Fruit fly (Drosophila melanogaster) whole organism, wandering third instar larva: ENCODE measurements around the gene TwdlX.

Experiments used
- Abd-B ChIP-seq: fragments of >200 bp; optimal IDR thresholded peaks from 2 replicates; lab custom pipeline; 2017; ENCODE audit warnings: missing biosample characterization, missing genetic modification characterization
- CG32264 ChIP-seq: fragments of 200-800 bp; sonication (Bioruptor generic); optimal IDR thresholded peaks from 2 replicates; lab custom pipeline; 2016; ENCODE audit warnings: missing biosample characterization, missing genetic modification characterization
- CG9705 ChIP-seq: fragments of 200-800 bp; sonication (Bioruptor generic); optimal IDR thresholded peaks from 2 replicates; lab custom pipeline; 2018; ENCODE audit warnings: missing biosample characterization, mild to moderate bottlenecking, missing genetic modification characterization
- CrebA ChIP-seq: fragments of 200-800 bp; sonication (Bioruptor generic); optimal IDR thresholded peaks from 2 replicates; lab custom pipeline; 2016; ENCODE audit warnings: missing biosample characterization, mild to moderate bottlenecking, missing genetic modification characterization, borderline replicate concordance
- Dfd ChIP-seq: fragments of >200 bp; optimal IDR thresholded peaks from 2 replicates; lab custom pipeline; 2017; ENCODE audit warnings: missing biosample characterization, missing genetic modification characterization
- Dif ChIP-seq: fragments of 200-275, 200-300 bp; sonication (Bioruptor generic); optimal IDR thresholded peaks from 2 replicates; lab custom pipeline; 2018; ENCODE audit warnings: missing biosample characterization, missing genetic modification characterization; ENCODE audit not compliant: partially characterized antibody
- GATAd ChIP-seq: sonication (Bioruptor generic); optimal IDR thresholded peaks from 2 replicates; lab custom pipeline; 2016; ENCODE audit warnings: missing biosample characterization, missing genetic modification characterization
- HLH106 ChIP-seq: fragments of 200-800 bp; optimal IDR thresholded peaks from 3 replicates; lab custom pipeline; 2019; ENCODE audit warnings: missing biosample characterization, mild to moderate bottlenecking, missing genetic modification characterization, moderate library complexity
- Hnf4 ChIP-seq: fragments of 200-800 bp; sonication (Bioruptor generic); optimal IDR thresholded peaks from 2 replicates; lab custom pipeline; 2016; ENCODE audit warnings: missing biosample characterization, mild to moderate bottlenecking, missing genetic modification characterization
- Hr78 ChIP-seq: fragments of >200 bp; optimal IDR thresholded peaks from 2 replicates; lab custom pipeline; 2017; ENCODE audit warnings: missing biosample characterization, missing genetic modification characterization
- Hr83 ChIP-seq: fragments of 200-300 bp; sonication (Bioruptor generic); optimal IDR thresholded peaks from 2 replicates; lab custom pipeline; 2016; ENCODE audit warnings: missing biosample characterization, mild to moderate bottlenecking, missing genetic modification characterization, moderate library complexity; ENCODE audit not compliant: poor library complexity, severe bottlenecking
- Jra ChIP-seq: sonication (Bioruptor generic); optimal IDR thresholded peaks from 2 replicates; lab custom pipeline; 2016; ENCODE audit warnings: missing biosample characterization, missing genetic modification characterization
- Mio ChIP-seq: sonication (Bioruptor generic); optimal IDR thresholded peaks from 2 replicates; lab custom pipeline; 2016; ENCODE audit warnings: missing biosample characterization, missing genetic modification characterization
- Myc ChIP-seq: fragments of >200 bp; optimal IDR thresholded peaks from 2 replicates; lab custom pipeline; 2017
- N ChIP-seq: fragments of >200 bp; optimal IDR thresholded peaks from 2 replicates; lab custom pipeline; 2018; ENCODE audit warnings: missing biosample characterization, missing external identifiers, missing genetic modification characterization
- OdsH ChIP-seq: fragments of 200-800 bp; sonication (Bioruptor generic); optimal IDR thresholded peaks from 2 replicates; lab custom pipeline; 2016; ENCODE audit warnings: missing biosample characterization, mild to moderate bottlenecking, missing genetic modification characterization
- Rel ChIP-seq, 2 experiments: fragments of 200-800 bp; sonication (Bioruptor generic) in 1 of 2; optimal IDR thresholded peaks; 2 replicates in 1 of 2; 3 replicates in 1 of 2; lab custom pipeline; 2016 to 2019; ENCODE audit warnings: mild to moderate bottlenecking in 2 of 2, missing biosample characterization in 2 of 2, missing genetic modification characterization in 2 of 2, moderate library complexity in 1 of 2
- Sp1 ChIP-seq: fragments of 200-800 bp; sonication (Bioruptor generic); optimal IDR thresholded peaks from 3 replicates; lab custom pipeline; 2019; ENCODE audit warnings: missing biosample characterization, mild to moderate bottlenecking, missing genetic modification characterization, moderate library complexity
- Vsx2 ChIP-seq: fragments of 200-300, 225-300 bp; sonication (Bioruptor generic); optimal IDR thresholded peaks from 2 replicates; lab custom pipeline; 2018; ENCODE audit warnings: missing biosample characterization, missing genetic modification characterization; ENCODE audit not compliant: partially characterized antibody
- br ChIP-seq: fragments of 200-800 bp; sonication (Bioruptor generic); optimal IDR thresholded peaks from 2 replicates; lab custom pipeline; 2016; ENCODE audit warnings: missing biosample characterization, missing genetic modification characterization
- brk ChIP-seq: fragments of 200-800 bp; sonication (Bioruptor generic); optimal IDR thresholded peaks from 2 replicates; lab custom pipeline; 2016; ENCODE audit warnings: missing biosample characterization, mild to moderate bottlenecking, missing genetic modification characterization
- dl ChIP-seq, 2 experiments: fragments of 175-275, 200-275 bp in 1 of 2; fragments of 200-275 bp in 1 of 2; sonication (Bioruptor generic); optimal IDR thresholded peaks; lab custom pipeline; 2018; ENCODE audit warnings: mild to moderate bottlenecking in 2 of 2, missing biosample characterization in 2 of 2, missing genetic modification characterization in 2 of 2, moderate library complexity in 2 of 2; ENCODE audit not compliant: partially characterized antibody in 2 of 2, insufficient read depth in 1 of 2
- dmrt93B ChIP-seq: fragments of 200-800 bp; sonication (Bioruptor generic); optimal IDR thresholded peaks from 2 replicates; lab custom pipeline; 2018; ENCODE audit warnings: missing biosample characterization, mild to moderate bottlenecking, missing genetic modification characterization
- dsf ChIP-seq: sonication (Bioruptor generic); optimal IDR thresholded peaks from 2 replicates; lab custom pipeline; 2016; ENCODE audit warnings: missing biosample characterization, missing genetic modification characterization, borderline replicate concordance
- ey ChIP-seq: fragments of 200-800 bp; sonication (Bioruptor generic); optimal IDR thresholded peaks from 2 replicates; lab custom pipeline; 2016; ENCODE audit warnings: missing biosample characterization, missing genetic modification characterization
- foxo ChIP-seq, 2 experiments: fragments of 200-800 bp; sonication (Bioruptor generic); optimal IDR thresholded peaks; 2 replicates in 1 of 2; 3 replicates in 1 of 2; lab custom pipeline; 2016 to 2017; ENCODE audit warnings: missing biosample characterization in 2 of 2, missing genetic modification characterization in 2 of 2
- fru ChIP-seq: fragments of 200-800 bp; sonication (Bioruptor generic); optimal IDR thresholded peaks from 3 replicates; lab custom pipeline; 2016; ENCODE audit warnings: missing biosample characterization, mild to moderate bottlenecking, missing genetic modification characterization
- h ChIP-seq: fragments of 200-800 bp; sonication (Bioruptor generic); optimal IDR thresholded peaks from 3 replicates; lab custom pipeline; 2016; ENCODE audit warnings: missing biosample characterization, mild to moderate bottlenecking, missing genetic modification characterization
- jim ChIP-seq: fragments of 175-275, 200-325 bp; sonication (Bioruptor generic); optimal IDR thresholded peaks from 2 replicates; lab custom pipeline; 2016; ENCODE audit warnings: missing biosample characterization, mild to moderate bottlenecking, missing genetic modification characterization
- lola ChIP-seq: fragments of >200 bp; optimal IDR thresholded peaks from 2 replicates; lab custom pipeline; 2017; ENCODE audit warnings: missing biosample characterization, missing genetic modification characterization
- pan ChIP-seq: fragments of >200 bp; optimal IDR thresholded peaks from 2 replicates; lab custom pipeline; 2017
- psq ChIP-seq: fragments of 200-800 bp; sonication (Bioruptor generic); optimal IDR thresholded peaks from 3 replicates; lab custom pipeline; 2017; ENCODE audit warnings: missing biosample characterization, mild to moderate bottlenecking, missing genetic modification characterization, moderate library complexity
- rgr ChIP-seq: fragments of 200-800 bp; sonication (Bioruptor generic); optimal IDR thresholded peaks from 3 replicates; lab custom pipeline; 2016; ENCODE audit warnings: missing biosample characterization, mild to moderate bottlenecking, missing genetic modification characterization
- sage ChIP-seq: fragments of 200-800 bp; sonication (Bioruptor generic); optimal IDR thresholded peaks from 2 replicates; lab custom pipeline; 2016; ENCODE audit warnings: missing biosample characterization, mild to moderate bottlenecking, missing genetic modification characterization
- sv ChIP-seq: fragments of 200-800 bp; sonication (Bioruptor generic); optimal IDR thresholded peaks from 3 replicates; lab custom pipeline; 2016; ENCODE audit warnings: missing biosample characterization, missing genetic modification characterization
- tai ChIP-seq: sonication (Bioruptor generic); optimal IDR thresholded peaks from 2 replicates; lab custom pipeline; 2016; ENCODE audit warnings: missing biosample characterization, missing genetic modification characterization
- usp ChIP-seq: fragments of >200 bp; optimal IDR thresholded peaks from 2 replicates; lab custom pipeline; 2017; ENCODE audit warnings: missing biosample characterization, missing genetic modification characterization
- woc ChIP-seq: sonication (Bioruptor generic); optimal IDR thresholded peaks from 2 replicates; lab custom pipeline; 2016; ENCODE audit warnings: missing biosample characterization, mild to moderate bottlenecking, missing genetic modification characterization

Gene TwdlX

DNA sequence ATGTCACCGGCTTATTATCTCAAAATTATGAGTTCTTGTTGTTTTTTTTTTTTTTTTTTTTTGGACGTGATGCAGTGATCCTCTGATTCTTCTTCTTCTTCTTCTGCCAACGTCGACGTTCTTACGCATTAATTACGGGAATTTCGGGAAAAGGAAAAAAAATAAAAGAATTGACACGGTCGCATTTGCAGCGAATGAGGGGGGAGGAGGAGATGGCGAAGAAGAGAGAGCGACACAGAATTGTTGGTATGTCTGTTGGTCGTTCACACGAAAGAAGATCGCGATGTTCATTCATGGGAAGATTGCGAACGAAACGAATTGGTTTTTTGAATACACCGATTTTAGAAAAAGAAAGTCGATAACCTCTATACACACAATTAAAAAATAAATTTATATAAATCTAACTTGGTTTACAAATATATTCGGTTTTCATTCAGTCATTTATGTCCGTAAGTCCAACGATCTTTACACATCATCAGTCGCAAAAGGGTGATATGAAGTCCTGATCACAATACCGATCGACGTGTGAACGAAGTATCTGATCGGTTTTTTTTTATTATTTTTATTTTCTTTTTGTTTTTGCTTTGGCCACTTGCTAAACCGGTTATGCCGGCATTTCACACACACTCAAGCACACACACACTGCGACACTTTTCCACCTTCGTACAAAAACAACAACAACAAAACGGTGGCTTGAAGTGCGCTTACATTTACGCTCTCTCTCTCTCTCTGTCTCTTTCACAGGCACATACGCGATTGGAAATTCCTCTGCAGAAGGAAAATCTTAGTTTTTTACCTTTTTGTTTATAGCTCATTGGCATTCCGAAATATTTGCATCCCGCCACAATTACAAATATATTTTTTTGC lies 20.1 kb downstream of the TwdlX start (continued):
- TF ChIP-seq Rel (GFP tag; optimal IDR thresholded peaks at IDR 0.05; lab: Kevin White, UChicago) (peak; percentile 80), Rel (tag; optimal IDR thresholded peaks at IDR 0.05; lab: Kevin White, UChicago) (peak; percentile 68), Hnf4 (GFP tag; lab: Kevin White, UChicago) (peak; percentile 62), sv (GFP tag; lab: Kevin White, UChicago) (peak; percentile 54), Abd-B (GFP tag; lab: Kevin White, UChicago) (no peak), HLH106 (tag; lab: Kevin White, UChicago) (peak; percentile 88), Mio (GFP tag; lab: Kevin White, UChicago) (no peak), Vsx2 (GFP tag; lab: Kevin White, UChicago) (peak; percentile 63)
- TF ChIP-seq, all 38 proteins: peak for 27

DNA sequence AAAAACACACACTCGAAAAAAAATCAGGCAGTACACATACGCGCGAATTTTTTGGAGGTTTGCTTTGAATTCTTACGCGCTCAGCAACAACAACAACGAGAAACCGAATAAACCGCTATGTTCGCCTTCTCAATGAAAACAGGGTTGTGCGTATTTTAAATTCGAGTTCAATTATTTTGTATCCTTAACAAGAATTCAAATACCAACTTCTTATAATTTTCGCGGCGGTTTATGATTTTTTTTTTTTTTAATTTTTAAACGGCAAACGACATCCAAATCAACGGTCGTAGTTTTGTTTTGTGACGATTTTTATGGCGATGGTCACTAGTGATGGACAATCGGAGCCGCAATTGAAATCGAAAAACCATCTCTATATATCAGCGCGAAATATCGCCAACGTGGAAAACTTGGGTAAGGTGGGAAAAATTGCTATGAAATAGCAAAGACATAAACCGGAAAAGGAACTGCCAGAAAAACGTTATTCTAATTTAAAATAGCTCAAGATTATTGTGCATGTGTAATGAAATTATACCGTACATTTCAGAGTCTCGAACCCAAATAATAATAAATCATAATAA lies 20.8 kb downstream of the TwdlX start, which contains the start of gene goe:
Gene goe, minus strand, starts transcription at position 332 of the 578 bp plus-strand sequence.
- TF ChIP-seq sv (GFP tag; lab: Kevin White, UChicago) (peak; percentile 0), Myc (lab: Kevin White, UChicago) (no peak), dsf (peak; percentile 48), N (GFP tag; lab: Kevin White, UChicago) (no peak), ey (GFP tag; lab: Kevin White, UChicago) (peak; percentile 72), Hr78 (GFP tag; lab: Kevin White, UChicago) (no peak), HLH106 (tag; lab: Kevin White, UChicago) (peak; percentile 59), rgr (peak; percentile 90), Hnf4 (GFP tag; lab: Kevin White, UChicago) (peak; percentile 85), fru (peak; percentile 71), Abd-B (GFP tag; lab: Kevin White, UChicago) (no peak), Sp1 (GFP tag; lab: Kevin White, UChicago) (peak; percentile 50), woc (peak; percentile 33), Mio (GFP tag; lab: Kevin White, UChicago) (no peak), Hr83 (GFP tag; lab: Kevin White, UChicago) (peak; percentile 95), CrebA (GFP tag; lab: Kevin White, UChicago) (no peak), lola (no peak), foxo (GFP tag; optimal IDR thresholded peaks at IDR 0.05; lab: Kevin White, UChicago) (peak in 1 of 2 experiments; percentile 75), Dfd (GFP tag; lab: Kevin White, UChicago) (no peak), tai (GFP tag; lab: Kevin White, UChicago) (peak; percentile 68), Rel (GFP tag; optimal IDR thresholded peaks at IDR 0.05; lab: Kevin White, UChicago) (no peak), Rel (tag; optimal IDR thresholded peaks at IDR 0.05; lab: Kevin White, UChicago) (peak; percentile 10), Dif (GFP tag; lab: Kevin White, UChicago) (no peak), dl (GFP tag; optimal IDR thresholded peaks at IDR 0.05; lab: Kevin White, UChicago; ENCODE audit: insufficient read depth in 1 of 2, partially characterized antibody in 2 of 2) (no peak), h (GFP tag; lab: Kevin White, UChicago) (peak; percentile 68), jim (GFP tag; lab: Kevin White, UChicago) (peak; percentile 42), dmrt93B (GFP tag; lab: Kevin White, UChicago) (peak; percentile 60), CG9705 (GFP tag; lab: Kevin White, UChicago) (peak; percentile 55), pan (no peak), GATAd (GFP tag; lab: Kevin White, UChicago) (peak; percentile 63), Vsx2 (GFP tag; lab: Kevin White, UChicago) (no peak), sage (GFP tag; lab: Kevin White, UChicago) (peak; percentile 18), psq (GFP tag; lab: Kevin White, UChicago) (peak; percentile 45), br (GFP tag; lab: Kevin White, UChicago) (peak; percentile 81), OdsH (GFP tag; lab: Kevin White, UChicago) (peak; percentile 50), usp (GFP tag; lab: Kevin White, UChicago) (no peak), CG32264 (GFP tag; lab: Kevin White, UChicago) (peak; percentile 43), Jra (GFP tag; lab: Kevin White, UChicago) (peak; percentile 82), brk (GFP tag; lab: Kevin White, UChicago) (peak; percentile 54)
